Worm (Caenorhabditis elegans): Measurements from ENCODE around the gene C55A6.12.

DNA sequence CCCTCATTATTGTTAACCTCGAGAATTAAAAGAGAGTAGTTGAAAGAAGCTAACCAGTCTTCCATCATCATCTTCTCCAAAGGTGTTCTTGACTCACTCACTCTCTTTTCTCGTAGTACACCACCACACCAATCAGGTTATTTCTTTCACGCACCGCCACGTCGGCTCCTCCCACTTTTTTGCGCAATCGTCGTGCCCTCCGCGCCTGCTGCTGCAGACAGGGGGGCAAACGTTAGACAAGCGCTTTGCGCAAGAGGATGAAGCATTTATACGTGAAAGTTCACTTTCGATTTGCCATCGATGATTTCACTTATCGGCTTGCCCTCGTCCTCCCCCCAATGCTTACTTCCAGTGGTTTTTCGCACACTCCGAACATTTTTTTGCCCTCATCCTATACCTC is 22.4 kb upstream of the C55A6.12 start:
- no peak for TF ChIP-seq alr-1 (tag; optimal IDR thresholded peaks at IDR 0.05)
- no peak for TF ChIP-seq ztf-11 (tag; optimal IDR thresholded peaks at IDR 0.05)
- TF ChIP-seq elt-3 (tag; optimal IDR thresholded peaks at IDR 0.05), result no peak
- no peak for TF ChIP-seq snpc-4 (tag; optimal IDR thresholded peaks at IDR 0.05)
- no peak for TF ChIP-seq lsy-2 (tag; optimal IDR thresholded peaks at IDR 0.05)
- TF ChIP-seq dmd-4 (tag; optimal IDR thresholded peaks at IDR 0.05), result no peak
- no peak for TF ChIP-seq unc-39 (tag; optimal IDR thresholded peaks at IDR 0.05)
- no peak for TF ChIP-seq C34F6.9 (tag; optimal IDR thresholded peaks at IDR 0.05)
- TF ChIP-seq gmeb-1 (tag; optimal IDR thresholded peaks at IDR 0.05), result no peak
- TF ChIP-seq sma-9 (GFP tag; optimal IDR thresholded peaks at IDR 0.05), result no peak
- TF ChIP-seq sma-9 (tag; optimal IDR thresholded peaks at IDR 0.05), result no peak
- TF ChIP-seq nhr-12 (tag; optimal IDR thresholded peaks at IDR 0.05), result no peak
- no peak for TF ChIP-seq nhr-11 (tag; optimal IDR thresholded peaks at IDR 0.05)
- no peak for TF ChIP-seq Y55F3AM.14 (GFP tag; optimal IDR thresholded peaks at IDR 0.05)

Data from whole organism, L2 larva.